Worm (Caenorhabditis elegans) whole organism, L4 larva: ENCODE results near the gene osm-11.

Source experiments
- D1046.2 ChIP-seq: fragments of 200-800 bp; sonication (Bioruptor generic); IDR thresholded peaks from 2 replicates; pipeline ENCODE4 v1.3.6; 2022; ENCODE audit warnings: missing genetic modification characterization, missing compliant biosample characterization
- F26F4.8 ChIP-seq: fragments of 200-800 bp; sonication (Bioruptor generic); conservative IDR thresholded peaks from 2 replicates; pipeline ENCODE4 v1.3.6; 2022; ENCODE audit warnings: missing genetic modification characterization, missing compliant biosample characterization
- F44E2.7 ChIP-seq: fragments of 200-800 bp; sonication (Bioruptor generic); IDR thresholded peaks from 2 replicates; pipeline ENCODE4 v2.1.2; 2022; ENCODE audit warnings: missing genetic modification characterization, missing compliant biosample characterization
- F49E8.2 ChIP-seq: sonication (generic microtip); optimal IDR thresholded peaks from 2 replicates; lab custom pipeline; 2016; ENCODE audit warnings: missing compliant biosample characterization, mild to moderate bottlenecking, missing genetic modification characterization, borderline replicate concordance
- R02D3.7 ChIP-seq: fragments of 150-350 bp; sonication (generic microtip); optimal IDR thresholded peaks from 3 replicates; lab custom pipeline; 2014; ENCODE audit warnings: missing biosample characterization, missing genetic modification characterization
- Y105C5A.15 ChIP-seq: fragments of 200-800 bp; sonication (Bioruptor generic); IDR thresholded peaks from 2 replicates; pipeline ENCODE4 v1.3.6; 2022; ENCODE audit warnings: missing genetic modification characterization, missing compliant biosample characterization
- ZK546.5 ChIP-seq, 2 experiments: sonication (generic microtip); optimal IDR thresholded peaks; 2 replicates each; lab custom pipeline; 2017; ENCODE audit warnings: missing biosample characterization in 2 of 2, missing genetic modification characterization in 2 of 2
- ceh-62 ChIP-seq: sonication (generic microtip); optimal IDR thresholded peaks from 2 replicates; lab custom pipeline; 2017; ENCODE audit warnings: missing biosample characterization, missing genetic modification characterization
- ceh-82 ChIP-seq: sonication (generic microtip); optimal IDR thresholded peaks from 2 replicates; lab custom pipeline; 2017; ENCODE audit warnings: missing biosample characterization, missing genetic modification characterization
- ces-1 ChIP-seq: fragments of 150-350 bp; sonication (generic microtip); optimal IDR thresholded peaks from 4 replicates; lab custom pipeline; 2014; ENCODE audit warnings: missing biosample characterization, missing genetic modification reagents, missing genetic modification characterization
- daf-16 ChIP-seq, 3 experiments: sonication (generic microtip); optimal IDR thresholded peaks; 2 replicates each; lab custom pipeline; 2016 to 2017; ENCODE audit warnings: missing genetic modification characterization in 3 of 3, missing genetic modification reagents in 3 of 3, mild to moderate bottlenecking in 2 of 3, missing compliant biosample characterization in 2 of 3, missing biosample characterization in 1 of 3, moderate library complexity in 1 of 3
- daf-8 ChIP-seq: fragments of 200-800 bp; sonication (Bioruptor generic); IDR thresholded peaks from 2 replicates; pipeline ENCODE4 v1.3.6; 2022; ENCODE audit warnings: missing genetic modification characterization, missing compliant biosample characterization
- dmd-8 ChIP-seq: fragments of 200-800 bp; sonication (Bioruptor generic); IDR thresholded peaks from 2 replicates; pipeline ENCODE4 v1.3.6; 2022; ENCODE audit warnings: missing genetic modification characterization, missing compliant biosample characterization
- dve-1 ChIP-seq: sonication (generic microtip); optimal IDR thresholded peaks from 2 replicates; lab custom pipeline; 2017; ENCODE audit warnings: antibody characterized with exemption, mild to moderate bottlenecking, missing genetic modification characterization, missing compliant biosample characterization; ENCODE audit not compliant: insufficient read depth
- egl-27 ChIP-seq: sonication (generic microtip); optimal IDR thresholded peaks from 3 replicates; lab custom pipeline; 2017; ENCODE audit warnings: missing biosample characterization, missing genetic modification reagents, missing genetic modification characterization
- egl-43 ChIP-seq: fragments of 200-800 bp; sonication (Bioruptor generic); IDR thresholded peaks from 2 replicates; pipeline ENCODE4 v1.3.6; 2022; ENCODE audit warnings: missing genetic modification reagents, missing genetic modification characterization, missing compliant biosample characterization
- fkh-10 ChIP-seq: fragments of 150-350 bp; optimal IDR thresholded peaks from 2 replicates; lab custom pipeline; 2014; ENCODE audit warnings: missing biosample characterization, missing genetic modification reagents, missing genetic modification characterization
- hif-1 ChIP-seq, 2 experiments: sonication (generic microtip); optimal IDR thresholded peaks; 2 replicates each; lab custom pipeline; 2016 to 2017; ENCODE audit warnings: missing compliant biosample characterization in 2 of 2, missing genetic modification characterization in 2 of 2, missing genetic modification reagents in 2 of 2, missing genotype in 2 of 2, mild to moderate bottlenecking in 1 of 2
- hlh-11 ChIP-seq: fragments of 200-800 bp; sonication (Bioruptor generic); optimal IDR thresholded peaks from 2 replicates; lab custom pipeline; 2018; ENCODE audit warnings: mild to moderate bottlenecking, missing genetic modification characterization, missing compliant biosample characterization
- hlh-30 ChIP-seq: sonication (generic microtip); optimal IDR thresholded peaks from 2 replicates; lab custom pipeline; 2017; ENCODE audit warnings: antibody characterized with exemption, mild to moderate bottlenecking, missing genetic modification characterization, missing compliant biosample characterization; ENCODE audit not compliant: insufficient read depth
- hmg-1.1 ChIP-seq: fragments of 200-800 bp; sonication (Bioruptor generic); IDR thresholded peaks from 2 replicates; pipeline ENCODE4 v1.3.6; 2022; ENCODE audit warnings: missing genetic modification reagents, missing genetic modification characterization, missing compliant biosample characterization
- jun-1 ChIP-seq: fragments of 150-350 bp; optimal IDR thresholded peaks from 2 replicates; lab custom pipeline; 2014; ENCODE audit warnings: missing biosample characterization, missing genetic modification reagents, missing genetic modification characterization
- lim-7 ChIP-seq: fragments of 200-800 bp; sonication (Bioruptor generic); IDR thresholded peaks from 2 replicates; pipeline ENCODE4 v1.3.6; 2022; ENCODE audit warnings: missing genetic modification characterization, missing compliant biosample characterization
- lin-39 ChIP-seq: fragments of 150-350 bp; optimal IDR thresholded peaks from 2 replicates; lab custom pipeline; 2014; ENCODE audit warnings: missing biosample characterization, missing genetic modification reagents, missing genetic modification characterization
- lir-3 ChIP-seq: sonication (generic microtip); optimal IDR thresholded peaks from 2 replicates; lab custom pipeline; 2016; ENCODE audit warnings: mild to moderate bottlenecking, missing genetic modification characterization, missing compliant biosample characterization
- lsy-2 ChIP-seq, 2 experiments: fragments of 150-350 bp in 1 of 2; sonication (generic microtip) in 1 of 2; optimal IDR thresholded peaks; 2 replicates each; lab custom pipeline; 2014 to 2017; ENCODE audit warnings: missing biosample characterization in 2 of 2, missing genetic modification characterization in 2 of 2
- mdl-1 ChIP-seq, 2 experiments: fragments of 150-350 bp in 1 of 2; sonication (generic microtip) in 1 of 2; optimal IDR thresholded peaks; 2 replicates each; lab custom pipeline; 2014 to 2017; ENCODE audit warnings: missing biosample characterization in 2 of 2, missing genetic modification characterization in 2 of 2
- mep-1 ChIP-seq: fragments of 150-350 bp; sonication (generic microtip); optimal IDR thresholded peaks from 3 replicates; lab custom pipeline; 2014; ENCODE audit warnings: missing biosample characterization, missing genetic modification characterization
- nhr-102 ChIP-seq: sonication (generic microtip); optimal IDR thresholded peaks from 2 replicates; lab custom pipeline; 2016; ENCODE audit warnings: mild to moderate bottlenecking, missing genetic modification characterization, moderate library complexity, missing compliant biosample characterization
- nhr-25 ChIP-seq: sonication (generic microtip); optimal IDR thresholded peaks from 2 replicates; lab custom pipeline; 2017; ENCODE audit warnings: missing genetic modification characterization, mild to moderate bottlenecking, missing compliant biosample characterization, antibody characterized with exemption, moderate library complexity, borderline replicate concordance; ENCODE audit not compliant: insufficient read depth
- nhr-28 ChIP-seq: fragments of 150-350 bp; optimal IDR thresholded peaks from 2 replicates; lab custom pipeline; 2014; ENCODE audit warnings: missing biosample characterization, missing genetic modification characterization
- nhr-41 ChIP-seq: fragments of 200-800 bp; sonication (Bioruptor generic); IDR thresholded peaks from 2 replicates; pipeline ENCODE4 v1.3.6; 2022; ENCODE audit warnings: missing genetic modification reagents, missing genetic modification characterization, missing compliant biosample characterization
- nhr-48 ChIP-seq: sonication (generic microtip); optimal IDR thresholded peaks from 2 replicates; lab custom pipeline; 2016; ENCODE audit warnings: mild to moderate bottlenecking, missing genetic modification characterization, missing compliant biosample characterization
- nhr-6 ChIP-seq: fragments of 150-350 bp; optimal IDR thresholded peaks from 2 replicates; lab custom pipeline; 2014; ENCODE audit warnings: missing biosample characterization, missing genetic modification characterization
- nhr-77 ChIP-seq: fragments of 150-350 bp; optimal IDR thresholded peaks from 2 replicates; lab custom pipeline; 2014; ENCODE audit warnings: missing biosample characterization, missing genetic modification characterization
- pha-4 ChIP-seq, 2 experiments: fragments of 150-350 bp in 1 of 2; fragments of 200-800 bp in 1 of 2; sonication (Bioruptor generic) in 1 of 2; IDR thresholded peaks in 1 of 2; optimal IDR thresholded peaks in 1 of 2; 2 replicates each; pipeline versions ENCODE4 v1.3.6 to Lab custom; 2014 to 2022; ENCODE audit warnings: missing genetic modification characterization in 2 of 2, missing genetic modification reagents in 2 of 2, missing biosample characterization in 1 of 2, missing compliant biosample characterization in 1 of 2
- pqm-1 ChIP-seq: sonication (generic microtip); optimal IDR thresholded peaks from 2 replicates; lab custom pipeline; 2017; ENCODE audit warnings: missing biosample characterization, missing genetic modification characterization
- rbr-2 ChIP-seq: sonication (generic microtip); optimal IDR thresholded peaks from 2 replicates; lab custom pipeline; 2016; ENCODE audit warnings: missing genotype, missing genetic modification characterization, missing compliant biosample characterization
- set-16 ChIP-seq: fragments of 200-800 bp; sonication (Bioruptor generic); IDR thresholded peaks from 2 replicates; pipeline ENCODE4 v1.3.6; 2022; ENCODE audit warnings: missing genetic modification reagents, missing genetic modification characterization, missing compliant biosample characterization
- snpc-1.2 ChIP-seq: fragments of 200-800 bp; sonication (Bioruptor generic); IDR thresholded peaks from 2 replicates; pipeline ENCODE4 v1.3.6; 2022; ENCODE audit warnings: missing genetic modification reagents, missing genetic modification characterization, missing compliant biosample characterization
- spr-3 ChIP-seq: fragments of 200-800 bp; sonication (Bioruptor generic); optimal IDR thresholded peaks from 2 replicates; lab custom pipeline; 2018; ENCODE audit warnings: mild to moderate bottlenecking, missing genetic modification characterization, missing compliant biosample characterization
- unc-62 ChIP-seq, 3 experiments: fragments of 150-350 bp in 1 of 3; sonication (generic microtip); optimal IDR thresholded peaks in 2 of 3; peaks in 1 of 3; 1 replicate in 1 of 3; 2 replicates in 2 of 3; lab custom pipeline; 2014 to 2017; ENCODE audit warnings: missing biosample characterization in 3 of 3, missing genetic modification characterization in 3 of 3, missing genetic modification reagents in 3 of 3, missing genotype in 1 of 3
- zag-1 ChIP-seq: fragments of 150-350 bp; optimal IDR thresholded peaks from 2 replicates; lab custom pipeline; 2014; ENCODE audit warnings: missing biosample characterization, missing genetic modification characterization
- zip-11 ChIP-seq: fragments of 200-800 bp; sonication (Bioruptor generic); IDR thresholded peaks from 2 replicates; pipeline ENCODE4 v1.3.6; 2022; ENCODE audit warnings: missing genetic modification characterization, missing compliant biosample characterization
- zip-2 ChIP-seq: fragments of 150-350 bp; optimal IDR thresholded peaks from 2 replicates; lab custom pipeline; 2014; ENCODE audit warnings: missing biosample characterization, missing genetic modification characterization
- ztf-11 ChIP-seq: fragments of 150-350 bp; optimal IDR thresholded peaks from 2 replicates; lab custom pipeline; 2014; ENCODE audit warnings: missing biosample characterization, missing genetic modification characterization

osm-11 gene

DNA sequence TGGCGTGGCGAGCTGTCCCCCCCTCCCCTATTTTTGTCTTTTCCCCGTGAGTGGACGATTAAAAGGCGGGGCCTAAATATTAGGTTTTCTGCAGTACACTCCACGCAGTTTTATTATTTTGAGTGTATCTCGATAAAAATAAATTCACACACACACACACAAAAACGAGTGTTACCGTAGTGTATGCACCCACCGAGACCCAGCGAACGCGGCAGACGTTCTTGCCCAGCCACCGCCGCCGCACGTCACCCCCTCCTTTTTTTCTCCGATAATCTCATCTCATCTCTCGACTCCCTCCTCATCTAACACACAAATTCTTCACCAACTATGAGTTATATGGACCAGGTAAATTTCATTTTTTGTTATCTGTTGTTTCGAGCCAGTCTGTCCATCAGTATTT lies 12.9 kb upstream of the osm-11 start, which contains the start of gene fubl-3 (continued):
- TF ChIP-seq mdl-1 (tag; optimal IDR thresholded peaks at IDR 0.05; lab: Kevin White, UChicago) = no peak
- no peak for TF ChIP-seq zag-1 (tag; lab: Kevin White, UChicago)
- no peak for TF ChIP-seq jun-1 (tag; lab: Kevin White, UChicago)
- peak; percentile 35 for TF ChIP-seq rbr-2 (tag; lab: Kevin White, UChicago)
- no peak for TF ChIP-seq snpc-1.2 (GFP tag; lab: Robert Waterston, UW)
- TF ChIP-seq ZK546.5 (tag; optimal IDR thresholded peaks at IDR 0.05; lab: Kevin White, UChicago) = no peak
- no peak for TF ChIP-seq lin-39 (tag; lab: Kevin White, UChicago)
- TF ChIP-seq ceh-62 = no peak
- TF ChIP-seq nhr-28 = peak; percentile 17
- TF ChIP-seq ceh-82 (tag; lab: Kevin White, UChicago) = no peak
- TF ChIP-seq fkh-10 (GFP tag; lab: Kevin White, UChicago) = no peak
- no peak for TF ChIP-seq Y105C5A.15 (GFP tag; lab: Robert Waterston, UW)
- no peak for TF ChIP-seq R02D3.7
- peak in 1 of 2 experiments; percentile 15 for TF ChIP-seq hif-1 (tag; optimal IDR thresholded peaks at IDR 0.05; lab: Kevin White, UChicago)
- no peak for TF ChIP-seq nhr-25 (tag; lab: Kevin White, UChicago)
- TF ChIP-seq dve-1 (tag; lab: Kevin White, UChicago) = no peak
- peak; percentile 70 to 95 for TF ChIP-seq lsy-2 (tag; optimal IDR thresholded peaks at IDR 0.05; lab: Kevin White, UChicago)
- TF ChIP-seq hmg-1.1 (GFP tag; lab: Robert Waterston, UW) = peak; percentile 31; the same call in 1 of the 2 replicates

DNA sequence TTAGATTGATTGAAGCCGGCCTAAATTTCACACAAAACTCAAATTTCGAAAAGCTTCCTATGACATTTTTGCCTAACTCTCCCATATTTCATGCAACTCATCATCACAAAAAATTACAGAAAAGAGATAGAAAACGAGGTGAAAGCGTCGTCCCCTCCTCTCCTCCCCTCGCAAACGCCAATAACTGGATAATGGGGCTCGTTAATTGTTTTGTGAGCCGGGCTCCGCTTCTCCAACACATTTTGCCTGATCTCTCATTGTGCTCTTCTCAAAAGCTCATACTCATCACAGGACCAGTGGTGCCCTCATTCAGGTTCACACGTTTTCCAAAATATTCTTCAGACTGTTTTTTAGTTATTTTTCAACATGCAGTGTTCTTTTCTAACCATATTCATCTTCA lies 7.4 kb upstream of the osm-11 start, which contains the start of gene pbo-6:
pbo-6 (plus strand) TSS at position 240 of the 400 bp plus-strand sequence.
- TF ChIP-seq daf-16 (GFP tag; optimal IDR thresholded peaks at IDR 0.05; lab: Kevin White, UChicago) (no peak), daf-16 (tag; optimal IDR thresholded peaks at IDR 0.05; lab: Kevin White, UChicago) (no peak), ZK546.5 (tag; optimal IDR thresholded peaks at IDR 0.05; lab: Kevin White, UChicago) (no peak), daf-8 (GFP tag; lab: Robert Waterston, UW) (no peak), lim-7 (GFP tag; lab: Robert Waterston, UW) (no peak), nhr-6 (no peak), D1046.2 (GFP tag; lab: Robert Waterston, UW) (no peak), F26F4.8 (GFP tag; lab: Robert Waterston, UW) (no peak), nhr-77 (tag; lab: Kevin White, UChicago) (no peak), pqm-1 (tag; lab: Kevin White, UChicago) (no peak), zip-11 (GFP tag; lab: Robert Waterston, UW) (no peak), pha-4 (GFP tag; IDR thresholded peaks at IDR 0.05; lab: Robert Waterston, UW) (no peak), pha-4 (tag; optimal IDR thresholded peaks at IDR 0.05; lab: Kevin White, UChicago) (no peak), spr-3 (GFP tag; lab: Kevin White, UChicago) (no peak), nhr-41 (GFP tag; lab: Robert Waterston, UW) (no peak), set-16 (GFP tag; lab: Robert Waterston, UW) (no peak), ces-1 (GFP tag; lab: Kevin White, UChicago) (no peak), lin-39 (tag; lab: Kevin White, UChicago) (no peak)

DNA sequence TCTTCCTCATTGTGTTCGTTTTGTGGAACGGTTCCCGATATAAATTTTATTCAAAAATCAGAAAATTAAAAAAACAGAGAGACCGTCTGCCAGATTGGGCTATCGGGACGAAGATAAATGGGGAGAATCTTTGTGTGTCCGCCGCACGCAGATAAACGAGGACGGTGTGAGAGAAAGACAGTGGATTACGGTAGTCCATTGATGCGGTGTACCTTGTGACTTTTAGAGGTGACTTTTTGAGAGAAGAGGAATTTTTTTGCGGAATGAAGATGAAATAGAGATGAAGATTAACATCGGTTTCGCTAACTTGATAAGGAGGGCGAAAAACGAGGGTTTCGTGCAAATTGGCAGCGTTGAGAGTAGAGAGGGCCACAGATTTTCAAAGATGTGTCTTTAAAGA lies 6.4 kb upstream of the osm-11 start:
- TF ChIP-seq egl-43 (GFP tag; lab: Robert Waterston, UW) (no peak), egl-27 (no peak), lsy-2 (tag; optimal IDR thresholded peaks at IDR 0.05; lab: Kevin White, UChicago) (peak in 1 of 2 experiments; percentile 79), unc-62 (GFP tag; optimal IDR thresholded peaks at IDR 0.05 in 1 of 2; lab: Kevin White, UChicago) (peak in 1 of 2 experiments; percentile 98), unc-62 (tag; optimal IDR thresholded peaks at IDR 0.05; lab: Kevin White, UChicago) (no peak), lir-3 (no peak), ceh-82 (tag; lab: Kevin White, UChicago) (no peak), mep-1 (tag; lab: Kevin White, UChicago) (peak; percentile 43), dmd-8 (no peak), dve-1 (tag; lab: Kevin White, UChicago) (no peak), nhr-48 (no peak), set-16 (GFP tag; lab: Robert Waterston, UW) (no peak), nhr-102 (tag; lab: Kevin White, UChicago) (no peak), zip-2 (tag; lab: Kevin White, UChicago) (no peak), F49E8.2 (no peak), snpc-1.2 (GFP tag; lab: Robert Waterston, UW) (no peak), hlh-11 (peak; percentile 61), ztf-11 (no peak), hlh-30 (tag; lab: Kevin White, UChicago) (peak; percentile 62), F44E2.7 (GFP tag; lab: Robert Waterston, UW) (no peak), nhr-28 (peak; percentile 70)
